Fruit fly (Drosophila melanogaster): ENCODE measurements around the gene Cp19.
A peak's percentile ranks its signal among the peaks of the same experiment; 100 is the strongest.

The Cp19 gene

dm6 chr3L:8765969-8766538 is 36.4 kb downstream of the Cp19 start (continued):
- TF ChIP-seq CG10267 (tag; optimal IDR thresholded peaks at IDR 0.05) = peak; percentile 77
- peak; percentile 82 for TF ChIP-seq Adf1 (GFP tag; IDR thresholded peaks at IDR 0.05)
- TF ChIP-seq CG31365 (tag; optimal IDR thresholded peaks at IDR 0.05) = peak; percentile 86
- TF ChIP-seq bab2 (GFP tag; optimal IDR thresholded peaks at IDR 0.05) = peak; percentile 74
- peak; percentile 94 for TF ChIP-seq CG6683 (GFP tag; optimal IDR thresholded peaks at IDR 0.05)
- TF ChIP-seq so (GFP tag; IDR thresholded peaks at IDR 0.05) = peak; percentile 98
- peak; percentile 85 for TF ChIP-seq mirr (GFP tag; optimal IDR thresholded peaks at IDR 0.05)
- peak; percentile 98 for TF ChIP-seq Atf6 (GFP tag; IDR thresholded peaks at IDR 0.05)
- peak; percentile 95 for TF ChIP-seq CG5245 (GFP tag; optimal IDR thresholded peaks at IDR 0.05)
- TF ChIP-seq jigr1 (GFP tag; IDR thresholded peaks at IDR 0.05) = peak; percentile 98
- TF ChIP-seq Taf1 (GFP tag; IDR thresholded peaks at IDR 0.05) = peak; percentile 95
- peak; percentile 68 for TF ChIP-seq crol (GFP tag; IDR thresholded peaks at IDR 0.05)
- peak; percentile 98 for TF ChIP-seq ken (GFP tag; IDR thresholded peaks at IDR 0.05)
- peak; percentile 96 for TF ChIP-seq en (GFP tag; optimal IDR thresholded peaks at IDR 0.05)
- TF ChIP-seq seq (GFP tag; IDR thresholded peaks at IDR 0.05) = peak; percentile 98
- no peak for TF ChIP-seq pfk (GFP tag; optimal IDR thresholded peaks at IDR 0.05)
- peak; percentile 92 for TF ChIP-seq emc (GFP tag; optimal IDR thresholded peaks at IDR 0.05)
- TF ChIP-seq CG14014 (GFP tag; IDR thresholded peaks at IDR 0.05) = peak; percentile 98
- TF ChIP-seq CG12071 (GFP tag; optimal IDR thresholded peaks at IDR 0.05) = peak; percentile 97
- TF ChIP-seq amos (GFP tag; IDR thresholded peaks at IDR 0.05; ENCODE audit: partially characterized antibody) = peak; percentile 28; the same call in 1 of the 2 replicates
- TF ChIP-seq CG11085 (GFP tag; IDR thresholded peaks at IDR 0.05) = peak; percentile 94
- TF ChIP-seq Fer3 (tag; optimal IDR thresholded peaks at IDR 0.05) = peak; percentile 92
- peak; percentile 87 for TF ChIP-seq CG8359 (GFP tag; optimal IDR thresholded peaks at IDR 0.05; ENCODE audit: borderline replicate concordance)
- peak in 1 of 2 experiments; percentile 93 for TF ChIP-seq Eip74EF (GFP tag; optimal IDR thresholded peaks at IDR 0.05)
- peak; percentile 96 to 99 for TF ChIP-seq Hr51 (GFP tag; optimal IDR thresholded peaks at IDR 0.05)
- TF ChIP-seq cato (GFP tag; optimal IDR thresholded peaks at IDR 0.05; ENCODE audit: borderline replicate concordance) = peak; percentile 98
- TF ChIP-seq CG12659 (GFP tag; optimal IDR thresholded peaks at IDR 0.05) = peak; percentile 99
- peak; percentile 97 for TF ChIP-seq CG4820 (GFP tag; optimal IDR thresholded peaks at IDR 0.05)
- no peak for TF ChIP-seq z (GFP tag; IDR thresholded peaks at IDR 0.05)
- TF ChIP-seq CG30431 (GFP tag; optimal IDR thresholded peaks at IDR 0.05) = peak; percentile 99
- peak; percentile 16 to 71 for TF ChIP-seq crp (GFP tag; optimal IDR thresholded peaks at IDR 0.05)
- peak; percentile 98 for TF ChIP-seq fd96Cb (tag; optimal IDR thresholded peaks at IDR 0.05)
- TF ChIP-seq CG5953 (GFP tag; IDR thresholded peaks at IDR 0.05) = peak; percentile 96
- TF ChIP-seq HLH3B (GFP tag; IDR thresholded peaks at IDR 0.05) = peak; percentile 98
- peak; percentile 99 for TF ChIP-seq org-1 (GFP tag; optimal IDR thresholded peaks at IDR 0.05)
- TF ChIP-seq Ravus (GFP tag; IDR thresholded peaks at IDR 0.05) = peak; percentile 88
- TF ChIP-seq CG18599 (GFP tag; optimal IDR thresholded peaks at IDR 0.05) = peak; percentile 98
- TF ChIP-seq CG11723 (GFP tag; optimal IDR thresholded peaks at IDR 0.05) = peak; percentile 98
- TF ChIP-seq CG12219 (GFP tag; optimal IDR thresholded peaks at IDR 0.05) = peak; percentile 98
- peak; percentile 97 for TF ChIP-seq vvl (GFP tag; IDR thresholded peaks at IDR 0.05)
- TF ChIP-seq eve (GFP tag; optimal IDR thresholded peaks at IDR 0.05) = peak; percentile 74 to 100
- peak; percentile 99 for TF ChIP-seq HmgZ (tag; optimal IDR thresholded peaks at IDR 0.05)
- TF ChIP-seq CG3838 (GFP tag; optimal IDR thresholded peaks at IDR 0.05) = peak; percentile 89
- peak; percentile 47 for TF ChIP-seq Bgb (GFP tag; IDR thresholded peaks at IDR 0.05; ENCODE audit: partially characterized antibody)
- peak; percentile 98 for TF ChIP-seq CG16863 (GFP tag; optimal IDR thresholded peaks at IDR 0.05)
- TF ChIP-seq Dip2 (GFP tag; IDR thresholded peaks at IDR 0.05) = peak; percentile 78
- peak; percentile 98 for TF ChIP-seq CG12942 (GFP tag; optimal IDR thresholded peaks at IDR 0.05)
- TF ChIP-seq mld (GFP tag; IDR thresholded peaks at IDR 0.05; ENCODE audit: partially characterized antibody) = peak; percentile 51; the same call in 1 of the 3 replicates
- peak; percentile 90 for TF ChIP-seq MBD-R2 (GFP tag; IDR thresholded peaks at IDR 0.05)
